Fruit fly (Drosophila melanogaster): Measurements from ENCODE around the gene PolD1.

PolD1 gene

dm6 chr3L:15967588-15968500, 19.8 kb downstream of the PolD1 start, which contains the start of the genes Brr2 and CG10516 (continued):
- TF ChIP-seq CG4404 (GFP tag; IDR thresholded peaks at IDR 0.05) (no peak), CG5245 (GFP tag; optimal IDR thresholded peaks at IDR 0.05) (no peak), CG10543 (GFP tag; optimal IDR thresholded peaks at IDR 0.05) (peak; percentile 36), sug (tag; optimal IDR thresholded peaks at IDR 0.05) (peak; percentile 43), CG12155 (GFP tag; optimal IDR thresholded peaks at IDR 0.05) (no peak), run (tag; optimal IDR thresholded peaks at IDR 0.05) (no peak), CG4424 (GFP tag; optimal IDR thresholded peaks at IDR 0.05) (no peak), tin (GFP tag; optimal IDR thresholded peaks at IDR 0.05) (peak; percentile 13), caup (GFP tag; optimal IDR thresholded peaks at IDR 0.05; ENCODE audit: severe bottlenecking) (no peak), Hmr (GFP tag; optimal IDR thresholded peaks at IDR 0.05) (no peak), CG6272 (GFP tag; IDR thresholded peaks at IDR 0.05) (no peak), Usf (GFP tag; optimal IDR thresholded peaks at IDR 0.05) (no peak), sisA (GFP tag; IDR thresholded peaks at IDR 0.05) (no peak), CG9609 (GFP tag; optimal IDR thresholded peaks at IDR 0.05) (no peak), ase (GFP tag; IDR thresholded peaks at IDR 0.05) (no peak), CG12071 (GFP tag; optimal IDR thresholded peaks at IDR 0.05) (no peak), chm (GFP tag; IDR thresholded peaks at IDR 0.05) (no peak), BEAF-32 (GFP tag; optimal IDR thresholded peaks at IDR 0.05) (peak; percentile 68), CG8944 (GFP tag; optimal IDR thresholded peaks at IDR 0.05) (no peak), HLH3B (GFP tag; IDR thresholded peaks at IDR 0.05) (no peak), CG14860 (GFP tag; IDR thresholded peaks at IDR 0.05; ENCODE audit: partially characterized antibody) (no peak), tna (GFP tag; IDR thresholded peaks at IDR 0.05; ENCODE audit: partially characterized antibody) (0 out of 2 replicates have a peak, but pooled peaks have one; percentile 13), CG12391 (tag; optimal IDR thresholded peaks at IDR 0.05) (peak; percentile 58), CG9727 (GFP tag; optimal IDR thresholded peaks at IDR 0.05) (no peak), CG17328 (GFP tag; IDR thresholded peaks at IDR 0.05) (no peak), ara (GFP tag; IDR thresholded peaks at IDR 0.05) (no peak), row (GFP tag; IDR thresholded peaks at IDR 0.05) (peak; percentile 46; the same call in 2 of the 3 replicates), Gug (GFP tag; IDR thresholded peaks at IDR 0.05) (no peak), CG32767 (GFP tag; IDR thresholded peaks at IDR 0.05) (no peak), phol (tag; optimal IDR thresholded peaks at IDR 0.05) (peak; percentile 78), Vsx1 (GFP tag; optimal IDR thresholded peaks at IDR 0.05) (no peak), CG11696 (GFP tag; IDR thresholded peaks at IDR 0.05) (no peak), D19A (tag; optimal IDR thresholded peaks at IDR 0.05) (no peak), HLH4C (GFP tag; IDR thresholded peaks at IDR 0.05; ENCODE audit: partially characterized antibody) (0 out of 3 replicates have a peak, but pooled peaks have one; percentile 37), ken (GFP tag; IDR thresholded peaks at IDR 0.05) (no peak), her (GFP tag; optimal IDR thresholded peaks at IDR 0.05) (peak; percentile 27), CG10267 (tag; optimal IDR thresholded peaks at IDR 0.05) (peak; percentile 70), dmrt11E (tag; optimal IDR thresholded peaks at IDR 0.05) (no peak), CG1529 (GFP tag; optimal IDR thresholded peaks at IDR 0.05) (no peak), CG4328 (GFP tag; optimal IDR thresholded peaks at IDR 0.05) (no peak), cwo (GFP tag; optimal IDR thresholded peaks at IDR 0.05) (no peak), gro (GFP tag; optimal IDR thresholded peaks at IDR 0.05) (no peak), CG4820 (GFP tag; optimal IDR thresholded peaks at IDR 0.05) (no peak), CG13123 (GFP tag; optimal IDR thresholded peaks at IDR 0.05) (no peak), Side (GFP tag; optimal IDR thresholded peaks at IDR 0.05) (no peak), Fer2 (tag; optimal IDR thresholded peaks at IDR 0.05) (no peak), CG18262 (tag; optimal IDR thresholded peaks at IDR 0.05) (no peak), pzg (GFP tag; optimal IDR thresholded peaks at IDR 0.05) (peak; percentile 80), yki (optimal IDR thresholded peaks at IDR 0.05) (no peak)
